Worm (Caenorhabditis elegans): ENCODE measurements around the gene fbxa-15.
"Not testable (repeated sequence)": the region's sequence is repeated elsewhere in the genome, so short reads cannot be mapped to it uniquely, and the experiment has no call there.

ce11 chrIII:1357973-1358372 lies 36.5 kb upstream of the fbxa-15 start, which contains the start of gene Y82E9BR.8:
- not testable (repeated sequence) for TF ChIP-seq him-1, W03F9.2, dao-5 (tag; optimal IDR thresholded peaks at IDR 0.05)
